Fruit fly (Drosophila melanogaster): ENCODE data around the gene CG43091.

The CG43091 gene

dm6 chr3R:22781412-22781811 lies 12.9 kb upstream of the CG43091 start (continued):
- TF ChIP-seq CG2116 (GFP tag; optimal IDR thresholded peaks at IDR 0.05) (no peak), chif (GFP tag; optimal IDR thresholded peaks at IDR 0.05) (no peak), Mad (GFP tag; optimal IDR thresholded peaks at IDR 0.05) (no peak), oc (tag; optimal IDR thresholded peaks at IDR 0.05) (no peak), dmrt11E (tag; optimal IDR thresholded peaks at IDR 0.05) (no peak), CG10462 (GFP tag; optimal IDR thresholded peaks at IDR 0.05) (no peak), CG7987 (GFP tag; optimal IDR thresholded peaks at IDR 0.05) (no peak), CG11695 (GFP tag; IDR thresholded peaks at IDR 0.05) (no peak), CG7928 (GFP tag; optimal IDR thresholded peaks at IDR 0.05) (no peak), CG2875 (GFP tag; optimal IDR thresholded peaks at IDR 0.05) (no peak), da (GFP tag; optimal IDR thresholded peaks at IDR 0.05) (no peak), Sry-β (GFP tag; optimal IDR thresholded peaks at IDR 0.05) (no peak), vvl (GFP tag; IDR thresholded peaks at IDR 0.05) (peak; percentile 48; the same call in 1 of the 2 replicates), CG17802 (tag; optimal IDR thresholded peaks at IDR 0.05) (no peak), MESR4 (GFP tag; optimal IDR thresholded peaks at IDR 0.05) (no peak), tin (GFP tag; optimal IDR thresholded peaks at IDR 0.05) (peak; percentile 4), CG3838 (GFP tag; optimal IDR thresholded peaks at IDR 0.05) (no peak), kah (GFP tag; optimal IDR thresholded peaks at IDR 0.05) (peak; percentile 17), gce (GFP tag; IDR thresholded peaks at IDR 0.05) (0 out of 3 replicates have a peak, but pooled peaks have one; percentile 22), CG9817 (tag; optimal IDR thresholded peaks at IDR 0.05) (no peak), Rfx (GFP tag; IDR thresholded peaks at IDR 0.05) (peak; percentile 29; the same call in 1 of the 2 replicates), CG5245 (GFP tag; optimal IDR thresholded peaks at IDR 0.05) (no peak), tgo (GFP tag; IDR thresholded peaks at IDR 0.05) (no peak), CG16813 (GFP tag; IDR thresholded peaks at IDR 0.05; ENCODE audit: partially characterized antibody) (no peak), en (GFP tag; optimal IDR thresholded peaks at IDR 0.05) (no peak), pb (GFP tag; optimal IDR thresholded peaks at IDR 0.05) (no peak), CG12769 (tag; optimal IDR thresholded peaks at IDR 0.05) (peak; percentile 7), CG4854 (GFP tag; optimal IDR thresholded peaks at IDR 0.05) (no peak), CG6689 (GFP tag; IDR thresholded peaks at IDR 0.05) (no peak), Oli (tag; optimal IDR thresholded peaks at IDR 0.05) (no peak), BtbVII (GFP tag; optimal IDR thresholded peaks at IDR 0.05) (no peak), az2 (GFP tag; optimal IDR thresholded peaks at IDR 0.05) (no peak), CG4328 (GFP tag; optimal IDR thresholded peaks at IDR 0.05) (no peak), CG6765 (GFP tag; optimal IDR thresholded peaks at IDR 0.05) (peak; percentile 41), sim (GFP tag; IDR thresholded peaks at IDR 0.05) (no peak), Vsx1 (GFP tag; optimal IDR thresholded peaks at IDR 0.05) (no peak), CG10274 (GFP tag; optimal IDR thresholded peaks at IDR 0.05) (no peak), Abd-B (GFP tag; optimal IDR thresholded peaks at IDR 0.05) (no peak), CG11247 (GFP tag; IDR thresholded peaks at IDR 0.05) (0 out of 2 replicates have a peak, but pooled peaks have one; percentile 11), CG17829 (tag; optimal IDR thresholded peaks at IDR 0.05) (peak; percentile 7), slbo (GFP tag; IDR thresholded peaks at IDR 0.05) (no peak), NK7.1 (GFP tag; optimal IDR thresholded peaks at IDR 0.05) (no peak), CG6854 (GFP tag; optimal IDR thresholded peaks at IDR 0.05) (no peak), Camta (GFP tag; optimal IDR thresholded peaks at IDR 0.05) (no peak), CG9437 (GFP tag; optimal IDR thresholded peaks at IDR 0.05) (no peak), CG13287 (GFP tag; IDR thresholded peaks at IDR 0.05; ENCODE audit: partially characterized antibody) (peak; percentile 9; the same call in 1 of the 2 replicates), Hey (tag; optimal IDR thresholded peaks at IDR 0.05) (no peak), tll (GFP tag; optimal IDR thresholded peaks at IDR 0.05) (no peak), Awh (GFP tag; IDR thresholded peaks at IDR 0.05) (no peak), CG17328 (GFP tag; IDR thresholded peaks at IDR 0.05) (no peak), sisA (GFP tag; IDR thresholded peaks at IDR 0.05) (no peak)

Data from whole organism, embryonic.